Fruit fly (Drosophila melanogaster) whole organism, prepupa: ENCODE measurements around the gene CG42264.

ENCODE experiments used
- CG31627 ChIP-seq: fragments of 200-800 bp; sonication (Bioruptor generic); optimal IDR thresholded peaks from 3 replicates; lab custom pipeline; 2016; ENCODE audit warnings: missing biosample characterization, missing genetic modification characterization
- CG8632 ChIP-seq: fragments of 200-800 bp; sonication (Bioruptor generic); optimal IDR thresholded peaks from 3 replicates; lab custom pipeline; 2016; ENCODE audit warnings: missing biosample characterization, missing genetic modification characterization
- Eip75B ChIP-seq: fragments of 200-800 bp; sonication (Bioruptor generic); optimal IDR thresholded peaks from 3 replicates; lab custom pipeline; 2016; ENCODE audit warnings: missing biosample characterization, missing genetic modification characterization
- Hr38 ChIP-seq: sonication (Bioruptor generic); optimal IDR thresholded peaks from 2 replicates; lab custom pipeline; 2016; ENCODE audit warnings: missing biosample characterization, missing genetic modification characterization
- Hr39 ChIP-seq: fragments of 200-800 bp; sonication (Bioruptor generic); optimal IDR thresholded peaks from 2 replicates; lab custom pipeline; 2016; ENCODE audit warnings: missing biosample characterization, missing genetic modification characterization
- OdsH ChIP-seq: fragments of 200-800 bp; sonication (Bioruptor generic); optimal IDR thresholded peaks from 3 replicates; lab custom pipeline; 2016; ENCODE audit warnings: missing biosample characterization, missing genetic modification characterization
- achi ChIP-seq: fragments of 200-800 bp; sonication (Bioruptor generic); optimal IDR thresholded peaks from 3 replicates; lab custom pipeline; 2016; ENCODE audit warnings: missing biosample characterization, missing genetic modification characterization
- eg ChIP-seq: fragments of 200-800 bp; sonication (Bioruptor generic); IDR thresholded peaks from 3 replicates; pipeline ENCODE4 v1.3.6; 2022; ENCODE audit warnings: missing biosample characterization, missing genetic modification characterization
- salr ChIP-seq, 2 experiments: fragments of 200-800 bp; sonication (Bioruptor generic); optimal IDR thresholded peaks; 3 replicates each; lab custom pipeline; 2016 to 2018; ENCODE audit warnings: missing biosample characterization in 2 of 2, missing genetic modification characterization in 2 of 2, mild to moderate bottlenecking in 1 of 2
- svp ChIP-seq: fragments of 200-800 bp; sonication (Bioruptor generic); peaks from one replicate; lab custom pipeline; 2016; ENCODE audit warnings: missing biosample characterization, missing genetic modification characterization
- vri ChIP-seq: fragments of 200-800 bp; sonication (Bioruptor generic); optimal IDR thresholded peaks from 3 replicates; lab custom pipeline; 2016; ENCODE audit warnings: missing biosample characterization, mild to moderate bottlenecking, missing genetic modification characterization

DNA sequence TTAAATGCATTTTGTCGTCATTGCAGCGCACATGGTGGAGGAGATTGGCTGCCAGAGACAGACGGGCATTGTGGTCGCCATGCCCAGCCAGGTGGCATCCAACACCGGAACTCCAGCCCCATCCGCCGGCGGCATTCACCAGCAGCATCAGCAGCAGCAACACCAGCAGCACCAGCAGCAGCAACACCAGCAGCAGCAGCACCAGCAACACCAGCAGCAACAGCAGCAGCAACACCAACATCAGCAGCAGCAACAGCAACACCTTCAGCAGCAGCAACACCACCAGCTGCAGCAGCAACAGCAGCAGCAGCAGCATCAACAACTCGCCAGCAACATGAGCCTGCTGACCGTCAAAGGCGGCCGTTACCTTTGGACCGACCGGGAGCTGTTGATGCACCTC lies 23.6 kb downstream of the CG42264 start:
- TF ChIP-seq CG8632 (GFP tag; lab: Kevin White, UChicago) (no peak), Hr38 (GFP tag; lab: Kevin White, UChicago) (no peak), Eip75B (no peak), CG31627 (no peak), OdsH (no peak), vri (no peak), salr (GFP tag; optimal IDR thresholded peaks at IDR 0.05; lab: Kevin White, UChicago) (no peak), eg (GFP tag; lab: Robert Waterston, UW) (no peak), Hr39 (no peak), svp (GFP tag; lab: Kevin White, UChicago) (no peak), achi (GFP tag; lab: Kevin White, UChicago) (no peak)
